Worm (Caenorhabditis elegans): ENCODE data around the gene dpy-26.

The dpy-26 gene

DNA sequence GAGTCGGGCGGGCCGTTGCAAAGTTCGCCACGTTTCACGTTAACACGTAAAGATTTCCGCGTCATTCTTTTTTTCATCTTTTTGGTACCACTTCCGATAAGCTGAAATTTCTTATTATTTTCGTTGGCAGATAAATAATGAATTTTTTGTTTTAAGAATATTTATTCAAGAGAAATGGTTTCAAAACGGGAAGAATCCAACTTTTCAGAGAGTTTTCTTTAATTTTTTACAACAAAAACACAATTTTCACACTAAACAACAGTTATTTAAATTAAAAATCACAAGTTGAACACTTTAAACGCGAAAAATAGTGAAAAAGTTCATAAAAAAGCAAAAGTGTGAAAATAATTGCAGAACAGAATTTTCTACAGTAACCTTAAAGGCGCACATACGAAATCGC lies 3.0 kb upstream of the dpy-26 start, which contains the start of gene spe-44:
TSS of gene spe-44 (minus strand) at position 101 of the 400 bp plus-strand sequence.
- TF ChIP-seq vab-7 (GFP tag; IDR thresholded peaks at IDR 0.05) (no peak), lin-1 (GFP tag; IDR thresholded peaks at IDR 0.05) (no peak)

DNA sequence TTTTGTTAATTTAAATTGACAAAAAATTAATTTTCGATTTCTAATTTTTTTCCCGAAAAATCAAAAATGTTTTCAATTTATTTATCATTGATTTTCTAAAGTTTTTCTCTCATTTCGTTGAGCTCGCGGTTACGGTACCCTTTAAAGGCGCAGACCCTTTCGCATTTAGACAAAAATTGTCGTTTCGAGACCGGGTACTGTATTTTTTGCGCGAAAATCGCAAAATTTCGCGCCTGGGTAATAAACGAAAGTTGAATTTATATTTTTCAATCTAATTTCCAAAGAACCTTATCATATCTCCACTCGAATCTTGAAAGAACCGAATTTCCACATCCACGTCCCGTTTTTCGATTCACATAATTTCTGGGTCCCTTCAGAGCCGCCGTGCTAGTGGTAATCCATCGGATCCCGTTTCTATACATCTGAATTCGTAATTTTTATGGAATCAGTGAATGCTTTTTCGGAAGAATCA lies 5.6 kb downstream of the dpy-26 start, which contains the start of gene C25G4.3:
TSS of gene C25G4.3 (minus strand) at position 422 of the 472 bp plus-strand sequence.
- TF ChIP-seq gei-8 (GFP tag; optimal IDR thresholded peaks at IDR 0.05), result no peak
- TF ChIP-seq spr-3 (GFP tag; optimal IDR thresholded peaks at IDR 0.05), result no peak
- TF ChIP-seq F44E2.7 (GFP tag; IDR thresholded peaks at IDR 0.05), result no peak
- TF ChIP-seq ceh-20 (GFP tag; IDR thresholded peaks at IDR 0.05), result no peak
- no peak for TF ChIP-seq daf-8 (GFP tag; IDR thresholded peaks at IDR 0.05)
- TF ChIP-seq sdz-12 (GFP tag; optimal IDR thresholded peaks at IDR 0.05), result no peak
- TF ChIP-seq lin-39 (tag; optimal IDR thresholded peaks at IDR 0.05), result no peak
- TF ChIP-seq aha-1 (tag), result no peak
- TF ChIP-seq zag-1 (tag; optimal IDR thresholded peaks at IDR 0.05), result no peak
- TF ChIP-seq Y105C5A.15 (GFP tag; IDR thresholded peaks at IDR 0.05), result no peak
- no peak for TF ChIP-seq ctbp-1 (GFP tag; IDR thresholded peaks at IDR 0.05)
- no peak for TF ChIP-seq D1046.2 (GFP tag; IDR thresholded peaks at IDR 0.05)
- no peak for TF ChIP-seq spr-1 (tag; optimal IDR thresholded peaks at IDR 0.05)
- TF ChIP-seq jun-1 (tag; optimal IDR thresholded peaks at IDR 0.05), result no peak
- TF ChIP-seq Y5F2A.4 (GFP tag; optimal IDR thresholded peaks at IDR 0.05), result no peak
- no peak for TF ChIP-seq ZK337.2 (GFP tag; IDR thresholded peaks at IDR 0.05)
- TF ChIP-seq zfp-3 (GFP tag; conservative IDR thresholded peaks at IDR 0.05), result no peak
- no peak for TF ChIP-seq nhr-41 (GFP tag; IDR thresholded peaks at IDR 0.05)

DNA sequence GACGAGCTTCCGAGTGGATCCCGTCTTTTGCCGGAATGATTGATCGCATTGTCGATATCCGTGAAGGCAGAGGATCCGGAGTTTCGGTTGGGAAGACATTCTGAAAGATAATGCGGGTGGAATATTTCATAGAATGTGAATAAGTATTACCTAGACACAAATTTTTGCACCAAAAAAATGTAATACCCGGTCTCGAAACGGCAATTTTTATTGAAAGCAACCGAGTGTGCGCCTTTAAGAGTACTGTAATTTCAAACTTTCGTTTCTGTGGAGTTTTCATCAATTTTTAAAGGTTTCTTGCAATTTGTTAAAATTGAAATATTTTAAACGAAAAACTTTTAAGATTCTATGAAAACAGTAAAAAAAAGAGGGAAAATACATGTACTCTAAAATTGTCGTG lies 7.2 kb downstream of the dpy-26 start, which contains the start of gene C25G4.2:
TSS of gene C25G4.2 (minus strand) at position 100 of the 400 bp plus-strand sequence.
- TF ChIP-seq nhr-42 (GFP tag; IDR thresholded peaks at IDR 0.05), result no peak
- TF ChIP-seq nhr-102 (tag; optimal IDR thresholded peaks at IDR 0.05), result no peak
- peak; percentile 96 for TF ChIP-seq aha-1 (tag)

DNA sequence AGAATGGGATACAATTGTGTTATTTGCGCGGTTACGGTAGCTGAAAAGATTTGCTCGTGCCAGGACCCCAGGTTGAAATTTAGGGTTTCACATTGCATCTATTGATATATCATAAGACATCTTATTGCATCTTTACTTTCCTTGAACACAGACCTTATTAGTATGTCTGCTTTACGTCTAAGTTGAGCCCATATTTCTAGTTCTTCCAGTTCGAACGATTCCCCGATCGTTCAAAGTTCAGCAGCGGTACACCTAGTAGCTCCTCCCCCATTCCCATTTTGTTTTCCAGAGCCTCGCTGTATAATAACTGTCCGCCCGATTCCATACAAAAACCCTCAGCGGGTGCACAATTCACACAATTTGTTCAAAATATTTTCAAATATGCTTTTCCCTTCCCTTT lies 9.4 kb downstream of the dpy-26 start, which contains the start of gene C25G4.17:
TSS of gene C25G4.17 (plus strand) at position 301 of the 400 bp plus-strand sequence.
- TF ChIP-seq nhr-25 (tag; optimal IDR thresholded peaks at IDR 0.05; ENCODE audit: borderline replicate concordance, insufficient read depth) (no peak), nhr-48 (tag; optimal IDR thresholded peaks at IDR 0.05) (no peak), lin-29 (GFP tag; IDR thresholded peaks at IDR 0.05) (no peak), ZK546.5 (tag; optimal IDR thresholded peaks at IDR 0.05) (no peak), unc-39 (tag; optimal IDR thresholded peaks at IDR 0.05) (no peak), spr-1 (tag; optimal IDR thresholded peaks at IDR 0.05) (no peak), skn-1 (tag; optimal IDR thresholded peaks at IDR 0.05) (no peak), ceh-20 (GFP tag; IDR thresholded peaks at IDR 0.05) (no peak), dpl-1 (GFP tag; optimal IDR thresholded peaks at IDR 0.05) (no peak), nhr-42 (GFP tag; IDR thresholded peaks at IDR 0.05) (no peak), aly-2 (tag; optimal IDR thresholded peaks at IDR 0.05) (no peak), php-3 (GFP tag; IDR thresholded peaks at IDR 0.05) (no peak)

DNA sequence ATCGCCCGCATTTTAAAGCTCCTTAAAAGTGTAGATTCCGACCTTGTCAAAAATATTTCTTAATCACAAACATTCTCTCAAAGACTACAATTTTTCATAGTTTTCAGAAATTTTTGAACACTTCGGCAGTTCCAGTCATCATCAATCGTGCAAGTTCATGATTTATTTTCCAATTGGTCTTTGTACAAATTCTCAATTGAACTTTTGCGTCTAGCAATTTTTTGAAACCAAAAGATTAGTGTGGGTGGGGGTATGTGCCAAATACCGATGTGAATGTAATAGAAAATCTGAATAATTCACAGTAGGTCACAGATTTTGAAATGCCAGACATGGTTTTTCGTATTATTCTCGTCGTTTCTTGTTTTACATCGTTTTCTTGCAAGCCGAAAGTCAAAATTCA lies 12.8 kb downstream of the dpy-26 start, which contains the start of gene clec-185:
TSS of gene clec-185 (plus strand) at position 301 of the 400 bp plus-strand sequence.
- no peak for TF ChIP-seq nhr-42 (GFP tag; IDR thresholded peaks at IDR 0.05)
- no peak for TF ChIP-seq ceh-32 (tag; optimal IDR thresholded peaks at IDR 0.05; ENCODE audit: poor library complexity)
- no peak for TF ChIP-seq daf-16 (GFP tag; optimal IDR thresholded peaks at IDR 0.05)
- no peak for TF ChIP-seq daf-16 (tag; optimal IDR thresholded peaks at IDR 0.05)
- no peak for TF ChIP-seq ctbp-1 (GFP tag; IDR thresholded peaks at IDR 0.05)
- TF ChIP-seq R02D3.7 (tag; optimal IDR thresholded peaks at IDR 0.05), result no peak
- no peak for TF ChIP-seq nhr-28 (tag; optimal IDR thresholded peaks at IDR 0.05)
- TF ChIP-seq Y5F2A.4 (GFP tag; optimal IDR thresholded peaks at IDR 0.05), result no peak
- TF ChIP-seq ZK546.5 (tag; optimal IDR thresholded peaks at IDR 0.05), result no peak
- no peak for TF ChIP-seq F49E8.2 (tag; optimal IDR thresholded peaks at IDR 0.05; ENCODE audit: borderline replicate concordance)
- no peak for TF ChIP-seq hlh-11 (tag; optimal IDR thresholded peaks at IDR 0.05)

Data from whole organism, L4 larva.